Fruit fly (Drosophila melanogaster): ENCODE measurements around the gene CG11151.
A peak's percentile ranks its signal among the peaks of the same experiment; 100 is the strongest.

Gene CG11151

DNA sequence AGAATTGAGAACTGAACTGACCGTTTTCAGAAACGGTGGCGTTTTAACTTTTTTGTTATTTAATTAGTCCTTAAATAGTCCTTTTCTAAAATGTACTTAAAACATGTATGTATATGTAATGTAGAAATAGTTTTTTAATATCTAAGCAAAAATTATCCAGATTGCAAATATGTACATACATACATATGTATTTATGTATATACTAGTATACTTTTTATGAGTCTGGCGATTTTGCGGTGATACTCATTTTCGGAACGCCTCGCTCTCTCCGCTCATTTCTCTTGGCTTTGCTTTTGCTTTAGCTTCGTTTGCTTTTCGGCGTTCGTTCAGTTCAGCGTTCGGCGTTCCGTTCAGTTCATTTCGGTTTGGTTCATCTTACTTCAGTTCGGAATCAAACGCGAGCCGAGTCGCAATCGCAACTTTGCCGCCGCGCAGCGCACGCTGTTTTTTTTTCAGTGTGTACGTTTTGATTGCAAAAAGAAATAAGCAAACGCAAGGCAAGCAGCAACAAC, 22.9 kb downstream of the CG11151 start, which contains the start of gene rdgB (continued):
- peak; percentile 44; the same call in 1 of the 2 replicates for TF ChIP-seq CG31224 (GFP tag; IDR thresholded peaks at IDR 0.05)
- TF ChIP-seq Dfd (GFP tag; optimal IDR thresholded peaks at IDR 0.05): no peak
- no peak for TF ChIP-seq kay (GFP tag; optimal IDR thresholded peaks at IDR 0.05)
- TF ChIP-seq grn (GFP tag; optimal IDR thresholded peaks at IDR 0.05): no peak
- peak; percentile 77 for TF ChIP-seq Hr3 (GFP tag; optimal IDR thresholded peaks at IDR 0.05)
- 0 out of 2 replicates have a peak, but pooled peaks have one; percentile 14 for TF ChIP-seq ap (GFP tag; IDR thresholded peaks at IDR 0.05)
- TF ChIP-seq BEAF-32 (GFP tag; optimal IDR thresholded peaks at IDR 0.05): no peak
- TF ChIP-seq CG9817 (tag; optimal IDR thresholded peaks at IDR 0.05): peak; percentile 70
- peak; percentile 87 for TF ChIP-seq CG12659 (GFP tag; optimal IDR thresholded peaks at IDR 0.05)
- peak; percentile 83 for TF ChIP-seq Hmr (GFP tag; optimal IDR thresholded peaks at IDR 0.05)
- TF ChIP-seq bab2 (GFP tag; optimal IDR thresholded peaks at IDR 0.05): peak; percentile 37
- TF ChIP-seq CG31388 (GFP tag; optimal IDR thresholded peaks at IDR 0.05): no peak
- peak; percentile 21 for TF ChIP-seq ems (GFP tag; optimal IDR thresholded peaks at IDR 0.05)
- peak; percentile 82 for TF ChIP-seq CG1529 (GFP tag; optimal IDR thresholded peaks at IDR 0.05)
- no peak for TF ChIP-seq CkIIα-i1 (GFP tag; IDR thresholded peaks at IDR 0.05)
- 0 out of 2 replicates have a peak, but pooled peaks have one; percentile 2 for TF ChIP-seq dati (GFP tag; IDR thresholded peaks at IDR 0.05)
- TF ChIP-seq Bdp1 (GFP tag; optimal IDR thresholded peaks at IDR 0.05): peak; percentile 10
- no peak for TF ChIP-seq cad (GFP tag; optimal IDR thresholded peaks at IDR 0.05)
- TF ChIP-seq repo (GFP tag; optimal IDR thresholded peaks at IDR 0.05): no peak
- no peak for TF ChIP-seq CG7786 (GFP tag; optimal IDR thresholded peaks at IDR 0.05)
- TF ChIP-seq Rfx (GFP tag; IDR thresholded peaks at IDR 0.05): peak; percentile 83
- TF ChIP-seq CG13424 (tag; optimal IDR thresholded peaks at IDR 0.05): peak; percentile 87
- TF ChIP-seq prd (optimal IDR thresholded peaks at IDR 0.05): no peak
- TF ChIP-seq prd (GFP tag; IDR thresholded peaks at IDR 0.05): peak; percentile 72
- no peak for TF ChIP-seq eyg (GFP tag; optimal IDR thresholded peaks at IDR 0.05)
- TF ChIP-seq gem (tag; optimal IDR thresholded peaks at IDR 0.05): peak; percentile 89
- TF ChIP-seq Stat92E (GFP tag; optimal IDR thresholded peaks at IDR 0.05): no peak
- TF ChIP-seq sug (tag; optimal IDR thresholded peaks at IDR 0.05): peak; percentile 85
- peak; percentile 53 for TF ChIP-seq Usf (GFP tag; optimal IDR thresholded peaks at IDR 0.05)
- peak; percentile 83; the same call in 1 of the 2 replicates for TF ChIP-seq vvl (GFP tag; IDR thresholded peaks at IDR 0.05)
- TF ChIP-seq Doc2 (GFP tag; IDR thresholded peaks at IDR 0.05): no peak
- TF ChIP-seq sc (optimal IDR thresholded peaks at IDR 0.05): no peak
- TF ChIP-seq sc (GFP tag; optimal IDR thresholded peaks at IDR 0.05): peak; percentile 60
- no peak for TF ChIP-seq CG4617 (GFP tag; optimal IDR thresholded peaks at IDR 0.05; ENCODE audit: borderline replicate concordance)
- TF ChIP-seq CG2116 (GFP tag; optimal IDR thresholded peaks at IDR 0.05): peak; percentile 48
- no peak for TF ChIP-seq CG7963 (GFP tag; IDR thresholded peaks at IDR 0.05; ENCODE audit: partially characterized antibody)
- TF ChIP-seq CG4360 (GFP tag; IDR thresholded peaks at IDR 0.05): no peak
- no peak for TF ChIP-seq fd64A (GFP tag; optimal IDR thresholded peaks at IDR 0.05)
- TF ChIP-seq otp (GFP tag; IDR thresholded peaks at IDR 0.05): no peak
- TF ChIP-seq NC2α (GFP tag; optimal IDR thresholded peaks at IDR 0.05): peak; percentile 3
- TF ChIP-seq Lpt (GFP tag; optimal IDR thresholded peaks at IDR 0.05): no peak
- no peak for TF ChIP-seq MBD-R2 (GFP tag; IDR thresholded peaks at IDR 0.05)
- TF ChIP-seq ind (GFP tag; optimal IDR thresholded peaks at IDR 0.05): peak; percentile 76
- no peak for TF ChIP-seq pita (GFP tag; optimal IDR thresholded peaks at IDR 0.05)
- TF ChIP-seq pzg (GFP tag; optimal IDR thresholded peaks at IDR 0.05): no peak
- TF ChIP-seq Chrac-16 (GFP tag; optimal IDR thresholded peaks at IDR 0.05): peak; percentile 62
- TF ChIP-seq tap (tag; optimal IDR thresholded peaks at IDR 0.05): peak; percentile 41
- TF ChIP-seq CG14441 (GFP tag; IDR thresholded peaks at IDR 0.05): peak; percentile 62; the same call in 1 of the 2 replicates
- TF ChIP-seq zf30C (GFP tag; optimal IDR thresholded peaks at IDR 0.05): peak; percentile 83
- no peak for TF ChIP-seq pb (GFP tag; optimal IDR thresholded peaks at IDR 0.05)
- peak; percentile 81 for TF ChIP-seq CG13775 (GFP tag; optimal IDR thresholded peaks at IDR 0.05)
- peak; percentile 78 for TF ChIP-seq CG15601 (tag; optimal IDR thresholded peaks at IDR 0.05)
